Worm (Caenorhabditis elegans) whole organism, early embryonic: Measurements from ENCODE around the gene gad-2.

Experiments used
- B0310.2 ChIP-seq: sonication (generic microtip); optimal IDR thresholded peaks from 2 replicates; lab custom pipeline; 2016; ENCODE audit warnings: mild to moderate bottlenecking, missing genetic modification characterization, missing compliant biosample characterization
- ama-1 ChIP-seq: fragments of 150-350 bp; optimal IDR thresholded peaks from 2 replicates; lab custom pipeline; 2014
- flt-1 ChIP-seq: fragments of 200-800 bp; sonication (Bioruptor generic); IDR thresholded peaks from 2 replicates; pipeline ENCODE4 v1.3.6; 2022; ENCODE audit warnings: missing genetic modification characterization, missing compliant biosample characterization
- tbx-11 ChIP-seq: fragments of 200-800 bp; sonication (Bioruptor generic); IDR thresholded peaks from 2 replicates; pipeline ENCODE4 v1.3.6; 2022; ENCODE audit warnings: missing genetic modification characterization, missing compliant biosample characterization

- TF ChIP-seq ama-1 (lab: Kevin White, UChicago): no peak
- no peak for TF ChIP-seq tbx-11 (GFP tag; lab: Robert Waterston, UW)
- TF ChIP-seq flt-1 (GFP tag; lab: Robert Waterston, UW): no peak
- TF ChIP-seq B0310.2 (tag; lab: Kevin White, UChicago): no peak
These were observed 40.0 kb downstream of the gad-2 start, which contains the start of gene clc-5 for ce11 chrX:7433269-7433668.
